Fruit fly (Drosophila melanogaster) whole organism, pupa: ENCODE measurements around the gene squ.

Experiments
- CG10348 ChIP-seq: fragments of 200-800 bp; sonication (Bioruptor generic); IDR thresholded peaks from 2 replicates; pipeline ENCODE4 v1.3.6; 2022; ENCODE audit warnings: missing biosample characterization, missing genetic modification characterization
- CG12605 ChIP-seq: fragments of 200-800 bp; sonication (Bioruptor generic); IDR thresholded peaks from 2 replicates; pipeline ENCODE4 v1.3.6; 2022; ENCODE audit warnings: missing biosample characterization, missing genetic modification characterization
- CG13204 ChIP-seq: fragments of 200-800 bp; sonication (Bioruptor generic); optimal IDR thresholded peaks from 2 replicates; lab custom pipeline; 2018; ENCODE audit warnings: missing biosample characterization, mild to moderate bottlenecking, missing genetic modification characterization, moderate library complexity
- CG14655 ChIP-seq: fragments of 200-800 bp; sonication (Bioruptor generic); optimal IDR thresholded peaks from 3 replicates; lab custom pipeline; 2017; ENCODE audit warnings: mild to moderate bottlenecking, missing biosample characterization, missing genetic modification reagents, missing genetic modification characterization
- CG15710 ChIP-seq: fragments of 200-800 bp; sonication (Bioruptor generic); optimal IDR thresholded peaks from 2 replicates; lab custom pipeline; 2018; ENCODE audit warnings: missing biosample characterization, mild to moderate bottlenecking, missing genetic modification characterization, moderate library complexity
- CG17806 ChIP-seq: fragments of 200-800 bp; sonication (Bioruptor generic); optimal IDR thresholded peaks from 2 replicates; lab custom pipeline; 2018; ENCODE audit warnings: missing biosample characterization, mild to moderate bottlenecking, missing genetic modification characterization, moderate library complexity
- CG32121 ChIP-seq: fragments of 200-800 bp; sonication (Bioruptor generic); IDR thresholded peaks from 2 replicates; pipeline ENCODE4 v1.3.6; 2022; ENCODE audit warnings: missing biosample characterization, missing genetic modification characterization
- CG34367 ChIP-seq: fragments of 200-800 bp; sonication (Bioruptor generic); optimal IDR thresholded peaks from 2 replicates; lab custom pipeline; 2018; ENCODE audit warnings: missing biosample characterization, mild to moderate bottlenecking, missing genetic modification characterization
- CG4496 ChIP-seq: fragments of 200-800 bp; sonication (Bioruptor generic); IDR thresholded peaks from 3 replicates; pipeline ENCODE4 v1.3.6; 2022; ENCODE audit warnings: missing biosample characterization, missing genetic modification characterization
- CG8159 ChIP-seq: fragments of 200-800 bp; sonication (Bioruptor generic); optimal IDR thresholded peaks from 3 replicates; lab custom pipeline; 2018; ENCODE audit warnings: missing biosample characterization, mild to moderate bottlenecking, missing genetic modification characterization, moderate library complexity
- CG8301 ChIP-seq: fragments of 200-800 bp; sonication (Bioruptor generic); optimal IDR thresholded peaks from 2 replicates; lab custom pipeline; 2018; ENCODE audit warnings: missing biosample characterization, mild to moderate bottlenecking, missing genetic modification characterization
- CG9948 ChIP-seq: fragments of 200-800 bp; sonication (Bioruptor generic); optimal IDR thresholded peaks from 2 replicates; lab custom pipeline; 2018; ENCODE audit warnings: missing biosample characterization, mild to moderate bottlenecking, missing genetic modification characterization, moderate library complexity
- D1 ChIP-seq: fragments of 200-800 bp; sonication (Bioruptor generic); optimal IDR thresholded peaks from 2 replicates; lab custom pipeline; 2018; ENCODE audit warnings: missing biosample characterization, mild to moderate bottlenecking, missing genetic modification characterization, moderate library complexity
- EcR ChIP-seq: fragments of 200-800 bp; sonication (Bioruptor generic); optimal IDR thresholded peaks from 3 replicates; lab custom pipeline; 2019; ENCODE audit warnings: missing biosample characterization, missing genetic modification characterization, mild to moderate bottlenecking, moderate library complexity, missing genetic modification reagents
- Ets98B ChIP-seq: fragments of 200-800 bp; sonication (Bioruptor generic); IDR thresholded peaks from 2 replicates; pipeline ENCODE4 v1.3.6; 2022; ENCODE audit warnings: missing biosample characterization, missing genetic modification characterization
- Pif1A ChIP-seq: fragments of 200-800 bp; sonication (Bioruptor generic); optimal IDR thresholded peaks from 3 replicates; lab custom pipeline; 2016; ENCODE audit warnings: missing biosample characterization, missing genetic modification characterization
- Pif1B ChIP-seq: fragments of 200-800 bp; sonication (Bioruptor generic); optimal IDR thresholded peaks from 3 replicates; lab custom pipeline; 2016; ENCODE audit warnings: missing biosample characterization, missing genetic modification characterization
- Snoo ChIP-seq: fragments of 200-800 bp; sonication (Bioruptor generic); optimal IDR thresholded peaks from 3 replicates; lab custom pipeline; 2017; ENCODE audit warnings: missing biosample characterization, mild to moderate bottlenecking, missing genetic modification characterization, inconsistent platforms
- fd96Ca ChIP-seq: fragments of 200-800 bp; sonication (Bioruptor generic); IDR thresholded peaks from 3 replicates; pipeline ENCODE4 v1.3.6; 2022; ENCODE audit warnings: missing biosample characterization, missing genetic modification characterization
- gl ChIP-seq: fragments of 200-800 bp; sonication (Bioruptor generic); optimal IDR thresholded peaks from 2 replicates; lab custom pipeline; 2018; ENCODE audit warnings: missing biosample characterization, mild to moderate bottlenecking, missing genetic modification characterization
- rn ChIP-seq: fragments of 200-800 bp; sonication (Bioruptor generic); IDR thresholded peaks from 2 replicates; pipeline ENCODE4 v1.3.6; 2022; ENCODE audit warnings: missing biosample characterization, missing genetic modification characterization

Gene squ

dm6 chr2L:16715133-16715833 lies 35.4 kb downstream of the squ start:
- TF ChIP-seq CG34367 (no peak), CG15710 (no peak), CG17806 (tag; lab: Kevin White, UChicago) (no peak), D1 (tag; lab: Kevin White, UChicago) (no peak), fd96Ca (GFP tag; lab: Robert Waterston, UW) (no peak), CG8301 (tag; lab: Kevin White, UChicago) (no peak), Pif1B (no peak), EcR (GFP tag; lab: Kevin White, UChicago) (no peak), CG14655 (GFP tag; lab: Kevin White, UChicago) (no peak), CG4496 (GFP tag; lab: Robert Waterston, UW) (no peak)

dm6 chr2L:16715841-16716701 lies 36.2 kb downstream of the squ start, which contains the start of the genes Cyt-c-d and CG31808:
Gene Cyt-c-d, plus strand, starts transcription at chr2L:16715891.
Gene CG31808, minus strand, starts transcription at chr2L:16716195.
- TF ChIP-seq CG13204 (peak; percentile 82), gl (peak; percentile 85), Ets98B (GFP tag; lab: Robert Waterston, UW) (peak; percentile 99), CG9948 (tag; lab: Kevin White, UChicago) (peak; percentile 95), CG14655 (GFP tag; lab: Kevin White, UChicago) (peak; percentile 99), D1 (tag; lab: Kevin White, UChicago) (peak; percentile 89), CG8301 (tag; lab: Kevin White, UChicago) (peak; percentile 99), CG8159 (tag; lab: Kevin White, UChicago) (peak; percentile 94), fd96Ca (GFP tag; lab: Robert Waterston, UW) (peak; percentile 99), CG4496 (GFP tag; lab: Robert Waterston, UW) (no peak; the same call in 2 of the 3 replicates), CG15710 (peak; percentile 94), Pif1A (peak; percentile 98), rn (GFP tag; lab: Robert Waterston, UW) (peak; percentile 97), CG17806 (tag; lab: Kevin White, UChicago) (peak; percentile 95), Pif1B (peak; percentile 98), CG12605 (GFP tag; lab: Robert Waterston, UW) (peak; percentile 99), CG32121 (peak; percentile 99), Snoo (tag; lab: Kevin White, UChicago) (peak; percentile 96), CG10348 (GFP tag; lab: Robert Waterston, UW) (peak; percentile 95), CG34367 (peak; percentile 93), EcR (GFP tag; lab: Kevin White, UChicago) (peak; percentile 32)

- peak; percentile 63 for TF ChIP-seq CG32121
- TF ChIP-seq Ets98B (GFP tag; lab: Robert Waterston, UW) = no peak
- TF ChIP-seq, all 21 proteins: peak for 1
Observed at dm6 chr2L:16716771-16717170, 36.9 kb downstream of the squ start.

- TF ChIP-seq CG4496 (GFP tag; lab: Robert Waterston, UW) = 0 out of 3 replicates have a peak, but pooled peaks have one; percentile 43
- TF ChIP-seq CG15710 = no peak
- peak; percentile 54 for TF ChIP-seq CG32121
- TF ChIP-seq CG13204 = no peak
- TF ChIP-seq Snoo (tag; lab: Kevin White, UChicago) = no peak
- TF ChIP-seq Pif1B = no peak
- TF ChIP-seq CG34367 = no peak
- peak; percentile 40 for TF ChIP-seq CG8301 (tag; lab: Kevin White, UChicago)
- TF ChIP-seq Ets98B (GFP tag; lab: Robert Waterston, UW) = peak; percentile 37; the same call in 1 of the 2 replicates
- no peak for TF ChIP-seq CG17806 (tag; lab: Kevin White, UChicago)
- peak; percentile 46 for TF ChIP-seq CG14655 (GFP tag; lab: Kevin White, UChicago)
- 0 out of 2 replicates have a peak, but pooled peaks have one; percentile 4 for TF ChIP-seq rn (GFP tag; lab: Robert Waterston, UW)
Observed at dm6 chr2L:16718446-16719173, 38.8 kb downstream of the squ start.

- TF ChIP-seq CG17806 (tag; lab: Kevin White, UChicago) = no peak
- TF ChIP-seq D1 (tag; lab: Kevin White, UChicago) = no peak
- TF ChIP-seq CG15710 = no peak
- no peak for TF ChIP-seq CG9948 (tag; lab: Kevin White, UChicago)
- TF ChIP-seq Ets98B (GFP tag; lab: Robert Waterston, UW) = no peak
- no peak for TF ChIP-seq EcR (GFP tag; lab: Kevin White, UChicago)
- no peak for TF ChIP-seq Pif1A
- TF ChIP-seq CG32121 = no peak
- no peak for TF ChIP-seq CG8301 (tag; lab: Kevin White, UChicago)
Observed at dm6 chr2L:16719643-16720515, 40.0 kb downstream of the squ start, which contains the start of gene Cyt-c-p. Gene Cyt-c-p, plus strand, starts transcription at chr2L:16719932.
